Worm (Caenorhabditis elegans) whole organism, L4/young adult: Measurements from ENCODE around the gene ZK1290.10.
A peak's percentile ranks its signal among the peaks of the same experiment; 100 is the strongest.

Source experiments
- W03F9.2 ChIP-seq: fragments of 150-350 bp; optimal IDR thresholded peaks from 2 replicates; lab custom pipeline; 2014; ENCODE audit warnings: missing biosample characterization, missing genetic modification characterization
- dao-5 ChIP-seq: sonication (generic microtip); optimal IDR thresholded peaks from 2 replicates; lab custom pipeline; 2016; ENCODE audit warnings: missing genotype, missing genetic modification characterization, moderate library complexity, missing compliant biosample characterization
- him-1 ChIP-seq: sonication (generic microtip); optimal IDR thresholded peaks from 2 replicates; lab custom pipeline; 2016; ENCODE audit warnings: missing genotype, missing genetic modification reagents, missing genetic modification characterization, missing compliant biosample characterization

The ZK1290.10 gene

ce11 chrII:7553806-7554205 lies at the start of gene ZK1290.10:
Gene ZK1290.10, minus strand, starts transcription at chrII:7553906.
- TF ChIP-seq dao-5 (tag; lab: Kevin White, UChicago): no peak
- TF ChIP-seq him-1: no peak
- TF ChIP-seq W03F9.2: no peak

- no peak for TF ChIP-seq him-1
- TF ChIP-seq dao-5 (tag; lab: Kevin White, UChicago): no peak
- TF ChIP-seq W03F9.2: no peak
Observed at ce11 chrII:7599357-7599756, 45.7 kb upstream of the ZK1290.10 start, which contains the start of gene npp-21. Gene npp-21, plus strand, starts transcription at chrII:7599657.

DNA sequence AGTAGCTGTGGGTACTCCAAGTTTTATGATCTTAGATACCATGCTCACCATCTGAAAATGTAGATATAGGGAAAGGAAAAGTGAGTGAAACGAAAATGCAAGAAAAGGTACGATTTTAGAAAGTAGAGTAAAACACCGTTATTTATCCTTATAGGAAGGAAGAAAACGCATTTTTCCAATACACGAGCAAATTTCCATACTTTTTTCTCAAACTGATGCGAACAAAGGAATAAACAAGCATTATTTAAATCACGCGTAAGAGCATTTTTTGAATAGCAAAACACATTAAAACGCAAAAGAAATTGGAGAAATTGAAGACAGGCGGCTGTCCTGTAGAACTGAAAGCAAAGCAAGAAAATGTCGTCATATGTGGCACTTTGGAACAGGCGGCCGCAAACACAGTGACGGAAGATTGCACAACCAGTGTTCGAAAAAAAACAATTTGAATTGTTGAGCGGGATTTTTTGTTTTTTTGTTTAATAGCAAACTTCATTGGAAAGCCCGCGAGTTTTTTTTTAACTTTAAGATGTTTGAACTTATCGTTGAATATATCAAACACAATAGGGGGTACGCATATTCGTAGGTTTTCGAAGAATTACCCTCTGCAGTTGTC lies 45.1 kb upstream of the ZK1290.10 start, which contains the start of gene pgam-5:
TSS of gene pgam-5 (minus strand) at position 51 of the 613 bp plus-strand sequence.
- TF ChIP-seq dao-5 (tag; lab: Kevin White, UChicago): no peak
- TF ChIP-seq W03F9.2: no peak
- no peak for TF ChIP-seq him-1

- TF ChIP-seq him-1 (no peak), W03F9.2 (no peak), dao-5 (tag; lab: Kevin White, UChicago) (no peak)
Observed at ce11 chrII:7594812-7595211, 41.1 kb upstream of the ZK1290.10 start, which contains the start of gene syd-1. Gene syd-1, minus strand, starts transcription at chrII:7594912.

DNA sequence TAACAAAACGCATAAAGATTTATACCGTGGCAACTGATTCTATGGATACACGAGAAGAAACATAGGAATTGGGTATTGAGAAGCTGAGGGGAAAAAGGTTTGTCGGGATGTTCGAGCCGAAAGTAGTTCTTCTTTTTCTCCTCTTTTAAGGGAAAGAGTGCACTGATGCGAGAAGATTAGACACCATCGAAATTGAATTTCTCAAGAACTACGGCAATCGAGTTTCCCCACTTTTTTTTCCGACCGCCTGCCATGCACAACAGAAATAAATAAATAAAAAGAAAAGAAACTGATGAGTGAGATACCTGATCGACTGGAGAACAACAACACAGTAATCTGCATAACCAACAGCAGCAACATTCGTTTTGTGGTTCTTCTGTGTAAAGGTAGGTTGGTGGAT lies 40.6 kb upstream of the ZK1290.10 start:
- TF ChIP-seq him-1 (no peak), dao-5 (tag; lab: Kevin White, UChicago) (no peak), W03F9.2 (no peak)

ce11 chrII:7593227-7593626 lies 39.5 kb upstream of the ZK1290.10 start:
- TF ChIP-seq W03F9.2 (no peak), him-1 (peak; percentile 21), dao-5 (tag; lab: Kevin White, UChicago) (no peak)

ce11 chrII:7588295-7588694 lies 34.6 kb upstream of the ZK1290.10 start:
- TF ChIP-seq him-1: no peak
- TF ChIP-seq dao-5 (tag; lab: Kevin White, UChicago): no peak
- TF ChIP-seq W03F9.2: no peak

ce11 chrII:7583555-7583954 lies 29.8 kb upstream of the ZK1290.10 start, which contains the start of gene mks-3:
Gene mks-3, minus strand, starts transcription at chrII:7583655.
- TF ChIP-seq him-1 (no peak), W03F9.2 (no peak), dao-5 (tag; lab: Kevin White, UChicago) (no peak)

- TF ChIP-seq dao-5 (tag; lab: Kevin White, UChicago) (no peak), him-1 (no peak), W03F9.2 (no peak)
Observed at ce11 chrII:7577412-7577811, 23.7 kb upstream of the ZK1290.10 start, which contains the start of gene F35D2.6. Gene F35D2.6, plus strand, starts transcription at chrII:7577712.

DNA sequence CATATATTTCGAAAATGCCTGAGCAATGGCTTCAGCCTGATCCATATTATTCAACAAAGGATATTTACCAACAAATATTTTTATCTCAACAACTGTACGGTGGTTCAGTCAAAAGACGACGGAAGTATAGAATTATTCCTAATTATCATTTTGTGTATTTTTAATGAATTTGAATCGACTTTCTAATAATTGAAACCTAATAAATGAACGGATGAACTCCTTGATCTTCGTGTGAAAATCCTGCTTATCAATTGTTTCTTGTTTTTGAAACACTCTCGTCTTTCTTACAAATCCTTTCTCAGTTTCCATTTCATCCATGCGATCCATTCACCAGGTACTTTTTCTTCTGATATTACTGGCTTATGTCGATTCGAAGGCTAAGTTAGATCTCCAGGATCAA lies 21.9 kb upstream of the ZK1290.10 start, which contains the start of gene F35D2.1:
TSS of gene F35D2.1 (plus strand) at position 301 of the 400 bp plus-strand sequence.
- TF ChIP-seq him-1 (no peak), W03F9.2 (no peak), dao-5 (tag; lab: Kevin White, UChicago) (no peak)

DNA sequence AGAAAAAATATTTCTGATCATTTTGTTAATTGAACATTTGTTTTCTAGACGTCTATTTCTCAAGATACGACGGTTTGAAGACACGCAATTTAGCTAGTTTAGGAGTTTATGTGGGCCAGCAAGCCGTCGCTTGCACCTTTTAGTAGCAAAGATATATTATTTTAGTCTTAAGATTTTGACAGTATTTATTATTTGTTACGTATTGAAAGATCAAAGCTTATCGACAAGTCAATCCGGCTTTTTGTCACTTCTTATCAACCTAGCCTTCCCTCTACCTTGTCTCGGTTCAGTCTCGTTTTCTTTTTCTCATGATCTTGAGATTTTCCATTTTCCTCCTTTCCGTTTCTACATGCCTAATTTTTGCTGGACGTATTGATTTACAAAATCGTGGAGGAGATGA lies 20.4 kb upstream of the ZK1290.10 start, which contains the start of gene F35D2.2:
TSS of gene F35D2.2 (plus strand) at position 301 of the 400 bp plus-strand sequence.
- no peak for TF ChIP-seq W03F9.2
- TF ChIP-seq him-1: no peak
- no peak for TF ChIP-seq dao-5 (tag; lab: Kevin White, UChicago)

DNA sequence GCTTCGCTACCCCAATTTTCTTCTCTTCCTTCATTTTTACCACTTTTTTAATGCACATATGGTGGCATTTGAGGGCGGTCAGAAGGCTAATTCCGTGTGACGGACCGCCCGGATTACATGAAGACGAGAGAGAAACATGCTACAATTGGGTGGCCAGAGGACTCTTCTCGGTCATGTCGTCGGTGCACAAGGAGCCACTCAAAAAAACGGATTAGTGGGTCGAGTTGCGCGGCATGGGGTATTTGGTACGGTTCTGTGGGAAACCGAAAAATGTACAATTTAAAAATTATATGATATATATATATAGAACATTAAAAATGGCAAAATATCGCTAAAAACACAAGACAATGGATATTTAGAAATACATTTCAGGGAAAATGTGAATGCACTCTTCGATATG lies 17.1 kb upstream of the ZK1290.10 start:
- TF ChIP-seq W03F9.2: no peak
- no peak for TF ChIP-seq him-1
- TF ChIP-seq dao-5 (tag; lab: Kevin White, UChicago): no peak

- no peak for TF ChIP-seq W03F9.2
- TF ChIP-seq dao-5 (tag; lab: Kevin White, UChicago): no peak
- no peak for TF ChIP-seq him-1
Observed at ce11 chrII:7570305-7570704, 16.6 kb upstream of the ZK1290.10 start, which contains the start of gene F35D2.3. Gene F35D2.3, plus strand, starts transcription at chrII:7570605.

- TF ChIP-seq him-1: no peak
- no peak for TF ChIP-seq dao-5 (tag; lab: Kevin White, UChicago)
- TF ChIP-seq W03F9.2: no peak
Observed at ce11 chrII:7562616-7563015, 8.9 kb upstream of the ZK1290.10 start.

ce11 chrII:7561494-7561893 lies 7.8 kb upstream of the ZK1290.10 start, which contains the start of the genes ZK1290.11 and ZK1290.1:
Gene ZK1290.11, minus strand, starts transcription at chrII:7561594.
Gene ZK1290.1, plus strand, starts transcription at chrII:7561764.
- TF ChIP-seq dao-5 (tag; lab: Kevin White, UChicago): no peak
- TF ChIP-seq him-1: no peak
- TF ChIP-seq W03F9.2: no peak
